Fruit fly (Drosophila melanogaster) whole organism, wandering third instar larva: ENCODE data around the gene MEP-1.

Source experiments
- Abd-B ChIP-seq: fragments of >200 bp; optimal IDR thresholded peaks from 2 replicates; lab custom pipeline; 2017; ENCODE audit warnings: missing biosample characterization, missing genetic modification characterization
- CG32264 ChIP-seq: fragments of 200-800 bp; sonication (Bioruptor generic); optimal IDR thresholded peaks from 2 replicates; lab custom pipeline; 2016; ENCODE audit warnings: missing biosample characterization, missing genetic modification characterization
- CG9705 ChIP-seq: fragments of 200-800 bp; sonication (Bioruptor generic); optimal IDR thresholded peaks from 2 replicates; lab custom pipeline; 2018; ENCODE audit warnings: missing biosample characterization, mild to moderate bottlenecking, missing genetic modification characterization
- CrebA ChIP-seq: fragments of 200-800 bp; sonication (Bioruptor generic); optimal IDR thresholded peaks from 2 replicates; lab custom pipeline; 2016; ENCODE audit warnings: missing biosample characterization, mild to moderate bottlenecking, missing genetic modification characterization, borderline replicate concordance
- Dfd ChIP-seq: fragments of >200 bp; optimal IDR thresholded peaks from 2 replicates; lab custom pipeline; 2017; ENCODE audit warnings: missing biosample characterization, missing genetic modification characterization
- Dif ChIP-seq: fragments of 200-275, 200-300 bp; sonication (Bioruptor generic); optimal IDR thresholded peaks from 2 replicates; lab custom pipeline; 2018; ENCODE audit warnings: missing biosample characterization, missing genetic modification characterization; ENCODE audit not compliant: partially characterized antibody
- GATAd ChIP-seq: sonication (Bioruptor generic); optimal IDR thresholded peaks from 2 replicates; lab custom pipeline; 2016; ENCODE audit warnings: missing biosample characterization, missing genetic modification characterization
- HLH106 ChIP-seq: fragments of 200-800 bp; optimal IDR thresholded peaks from 3 replicates; lab custom pipeline; 2019; ENCODE audit warnings: missing biosample characterization, mild to moderate bottlenecking, missing genetic modification characterization, moderate library complexity
- Hnf4 ChIP-seq: fragments of 200-800 bp; sonication (Bioruptor generic); optimal IDR thresholded peaks from 2 replicates; lab custom pipeline; 2016; ENCODE audit warnings: missing biosample characterization, mild to moderate bottlenecking, missing genetic modification characterization
- Hr83 ChIP-seq: fragments of 200-300 bp; sonication (Bioruptor generic); optimal IDR thresholded peaks from 2 replicates; lab custom pipeline; 2016; ENCODE audit warnings: missing biosample characterization, mild to moderate bottlenecking, missing genetic modification characterization, moderate library complexity; ENCODE audit not compliant: poor library complexity, severe bottlenecking
- Jra ChIP-seq: sonication (Bioruptor generic); optimal IDR thresholded peaks from 2 replicates; lab custom pipeline; 2016; ENCODE audit warnings: missing biosample characterization, missing genetic modification characterization
- Mio ChIP-seq: sonication (Bioruptor generic); optimal IDR thresholded peaks from 2 replicates; lab custom pipeline; 2016; ENCODE audit warnings: missing biosample characterization, missing genetic modification characterization
- Myc ChIP-seq: fragments of >200 bp; optimal IDR thresholded peaks from 2 replicates; lab custom pipeline; 2017
- N ChIP-seq: fragments of >200 bp; optimal IDR thresholded peaks from 2 replicates; lab custom pipeline; 2018; ENCODE audit warnings: missing biosample characterization, missing external identifiers, missing genetic modification characterization
- OdsH ChIP-seq: fragments of 200-800 bp; sonication (Bioruptor generic); optimal IDR thresholded peaks from 2 replicates; lab custom pipeline; 2016; ENCODE audit warnings: missing biosample characterization, mild to moderate bottlenecking, missing genetic modification characterization
- Rel ChIP-seq, 2 experiments: fragments of 200-800 bp; sonication (Bioruptor generic) in 1 of 2; optimal IDR thresholded peaks; 2 replicates in 1 of 2; 3 replicates in 1 of 2; lab custom pipeline; 2016 to 2019; ENCODE audit warnings: mild to moderate bottlenecking in 2 of 2, missing biosample characterization in 2 of 2, missing genetic modification characterization in 2 of 2, moderate library complexity in 1 of 2
- Sp1 ChIP-seq: fragments of 200-800 bp; sonication (Bioruptor generic); optimal IDR thresholded peaks from 3 replicates; lab custom pipeline; 2019; ENCODE audit warnings: missing biosample characterization, mild to moderate bottlenecking, missing genetic modification characterization, moderate library complexity
- Vsx2 ChIP-seq: fragments of 200-300, 225-300 bp; sonication (Bioruptor generic); optimal IDR thresholded peaks from 2 replicates; lab custom pipeline; 2018; ENCODE audit warnings: missing biosample characterization, missing genetic modification characterization; ENCODE audit not compliant: partially characterized antibody
- br ChIP-seq: fragments of 200-800 bp; sonication (Bioruptor generic); optimal IDR thresholded peaks from 2 replicates; lab custom pipeline; 2016; ENCODE audit warnings: missing biosample characterization, missing genetic modification characterization
- brk ChIP-seq: fragments of 200-800 bp; sonication (Bioruptor generic); optimal IDR thresholded peaks from 2 replicates; lab custom pipeline; 2016; ENCODE audit warnings: missing biosample characterization, mild to moderate bottlenecking, missing genetic modification characterization
- dl ChIP-seq, 2 experiments: fragments of 175-275, 200-275 bp in 1 of 2; fragments of 200-275 bp in 1 of 2; sonication (Bioruptor generic); optimal IDR thresholded peaks; lab custom pipeline; 2018; ENCODE audit warnings: mild to moderate bottlenecking in 2 of 2, missing biosample characterization in 2 of 2, missing genetic modification characterization in 2 of 2, moderate library complexity in 2 of 2; ENCODE audit not compliant: partially characterized antibody in 2 of 2, insufficient read depth in 1 of 2
- dmrt93B ChIP-seq: fragments of 200-800 bp; sonication (Bioruptor generic); optimal IDR thresholded peaks from 2 replicates; lab custom pipeline; 2018; ENCODE audit warnings: missing biosample characterization, mild to moderate bottlenecking, missing genetic modification characterization
- dsf ChIP-seq: sonication (Bioruptor generic); optimal IDR thresholded peaks from 2 replicates; lab custom pipeline; 2016; ENCODE audit warnings: missing biosample characterization, missing genetic modification characterization, borderline replicate concordance
- ey ChIP-seq: fragments of 200-800 bp; sonication (Bioruptor generic); optimal IDR thresholded peaks from 2 replicates; lab custom pipeline; 2016; ENCODE audit warnings: missing biosample characterization, missing genetic modification characterization
- foxo ChIP-seq, 2 experiments: fragments of 200-800 bp; sonication (Bioruptor generic); optimal IDR thresholded peaks; 2 replicates in 1 of 2; 3 replicates in 1 of 2; lab custom pipeline; 2016 to 2017; ENCODE audit warnings: missing biosample characterization in 2 of 2, missing genetic modification characterization in 2 of 2
- fru ChIP-seq: fragments of 200-800 bp; sonication (Bioruptor generic); optimal IDR thresholded peaks from 3 replicates; lab custom pipeline; 2016; ENCODE audit warnings: missing biosample characterization, mild to moderate bottlenecking, missing genetic modification characterization
- h ChIP-seq: fragments of 200-800 bp; sonication (Bioruptor generic); optimal IDR thresholded peaks from 3 replicates; lab custom pipeline; 2016; ENCODE audit warnings: missing biosample characterization, mild to moderate bottlenecking, missing genetic modification characterization
- jim ChIP-seq: fragments of 175-275, 200-325 bp; sonication (Bioruptor generic); optimal IDR thresholded peaks from 2 replicates; lab custom pipeline; 2016; ENCODE audit warnings: missing biosample characterization, mild to moderate bottlenecking, missing genetic modification characterization
- pan ChIP-seq: fragments of >200 bp; optimal IDR thresholded peaks from 2 replicates; lab custom pipeline; 2017
- psq ChIP-seq: fragments of 200-800 bp; sonication (Bioruptor generic); optimal IDR thresholded peaks from 3 replicates; lab custom pipeline; 2017; ENCODE audit warnings: missing biosample characterization, mild to moderate bottlenecking, missing genetic modification characterization, moderate library complexity
- rgr ChIP-seq: fragments of 200-800 bp; sonication (Bioruptor generic); optimal IDR thresholded peaks from 3 replicates; lab custom pipeline; 2016; ENCODE audit warnings: missing biosample characterization, mild to moderate bottlenecking, missing genetic modification characterization
- sage ChIP-seq: fragments of 200-800 bp; sonication (Bioruptor generic); optimal IDR thresholded peaks from 2 replicates; lab custom pipeline; 2016; ENCODE audit warnings: missing biosample characterization, mild to moderate bottlenecking, missing genetic modification characterization
- sv ChIP-seq: fragments of 200-800 bp; sonication (Bioruptor generic); optimal IDR thresholded peaks from 3 replicates; lab custom pipeline; 2016; ENCODE audit warnings: missing biosample characterization, missing genetic modification characterization
- tai ChIP-seq: sonication (Bioruptor generic); optimal IDR thresholded peaks from 2 replicates; lab custom pipeline; 2016; ENCODE audit warnings: missing biosample characterization, missing genetic modification characterization
- usp ChIP-seq: fragments of >200 bp; optimal IDR thresholded peaks from 2 replicates; lab custom pipeline; 2017; ENCODE audit warnings: missing biosample characterization, missing genetic modification characterization
- woc ChIP-seq: sonication (Bioruptor generic); optimal IDR thresholded peaks from 2 replicates; lab custom pipeline; 2016; ENCODE audit warnings: missing biosample characterization, mild to moderate bottlenecking, missing genetic modification characterization

Gene MEP-1

DNA sequence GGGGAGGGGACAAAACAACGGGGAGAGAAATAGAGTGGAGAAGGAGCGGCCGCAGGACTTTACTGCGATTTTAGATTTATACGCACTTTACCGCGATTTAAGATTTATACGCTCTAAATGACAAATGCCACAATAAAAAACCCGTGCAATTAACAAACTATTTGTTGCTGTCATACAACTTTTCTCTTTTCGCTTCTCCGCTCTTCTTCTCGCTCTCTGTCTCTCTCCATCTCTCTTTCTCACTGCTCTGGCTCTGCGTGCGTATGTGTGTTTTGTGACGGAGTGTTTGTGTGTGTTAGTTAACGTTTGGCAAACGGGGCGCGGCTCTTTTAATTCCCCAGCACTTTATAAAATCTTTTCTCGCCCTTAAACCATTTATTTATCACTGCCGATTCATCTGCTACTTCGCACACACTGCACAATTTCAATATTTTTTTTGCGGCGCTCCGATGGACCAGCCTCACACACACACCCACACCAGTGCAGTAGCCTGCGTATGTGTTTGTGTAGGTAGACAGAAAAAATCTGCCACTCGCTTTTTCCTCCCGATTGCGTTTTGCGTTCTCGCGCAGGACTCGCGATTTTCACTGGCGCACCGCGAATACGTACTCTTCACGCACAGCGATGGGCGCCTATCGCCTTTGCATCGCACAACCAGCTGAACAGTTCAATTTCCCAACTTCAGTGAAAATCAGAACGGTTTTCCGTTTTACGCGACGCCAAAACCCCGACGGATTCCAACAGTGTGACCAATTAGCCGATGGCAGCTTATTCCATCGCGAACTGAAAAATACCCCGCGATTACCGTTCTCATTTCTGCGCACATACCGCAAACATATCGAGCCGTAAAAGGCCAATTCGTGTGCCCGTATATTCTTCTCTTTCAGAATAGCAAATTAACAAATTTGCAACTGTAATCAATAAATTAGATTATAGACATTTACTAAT lies 45.4 kb upstream of the MEP-1 start, which contains the start of gene msn (continued):
- TF ChIP-seq brk (no peak), fru (GFP tag; lab: Kevin White, UChicago) (no peak), rgr (GFP tag; lab: Kevin White, UChicago) (peak; percentile 14), h (GFP tag; lab: Kevin White, UChicago) (peak; percentile 42), ey (no peak), Sp1 (GFP tag; lab: Kevin White, UChicago) (peak; percentile 69)

DNA sequence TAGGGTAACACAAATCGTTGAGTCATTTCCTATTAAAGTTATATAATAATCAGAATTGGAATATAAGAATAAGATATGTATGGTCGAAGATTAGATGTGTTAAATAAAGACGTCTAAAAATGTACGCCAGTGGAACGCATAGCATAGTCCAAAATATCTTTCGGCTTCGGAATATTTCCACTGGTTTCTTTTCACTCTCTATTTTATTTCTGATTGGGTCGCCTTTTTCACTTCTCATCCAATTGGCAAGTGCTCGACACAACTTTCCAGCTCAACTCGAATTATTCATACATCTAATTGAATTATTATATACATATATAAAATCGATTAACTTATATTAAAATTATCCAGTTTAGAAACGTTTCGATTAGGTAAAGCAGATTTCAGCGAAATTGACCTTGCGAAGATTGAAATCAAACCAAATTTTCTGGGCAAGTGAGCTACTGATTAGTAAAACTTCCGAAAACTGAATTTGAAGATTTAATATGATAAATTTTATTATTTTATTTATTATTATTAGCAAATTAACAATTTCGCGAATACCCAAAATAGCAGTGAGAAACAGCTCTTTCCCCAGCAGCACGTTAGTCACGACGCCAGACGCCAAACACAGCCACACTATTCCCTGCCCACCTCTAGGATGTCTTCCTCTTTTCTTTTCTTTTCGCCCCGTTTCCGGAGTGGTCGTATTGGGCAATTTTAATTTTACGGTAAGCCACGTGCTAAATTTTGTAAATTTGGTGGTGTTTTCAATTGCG lies 44.5 kb upstream of the MEP-1 start, which contains the start of gene RpL8:
Gene RpL8 (plus strand): TSS at position 653 of the 758 bp plus-strand sequence.
- no peak for TF ChIP-seq GATAd (GFP tag; lab: Kevin White, UChicago)
- peak; percentile 85 for TF ChIP-seq Sp1 (GFP tag; lab: Kevin White, UChicago)
- peak; percentile 95 for TF ChIP-seq Hr83
- TF ChIP-seq Rel (GFP tag; optimal IDR thresholded peaks at IDR 0.05; lab: Kevin White, UChicago), result no peak
- TF ChIP-seq Rel (tag; optimal IDR thresholded peaks at IDR 0.05; lab: Kevin White, UChicago), result peak; percentile 41
- peak; percentile 60 for TF ChIP-seq woc (GFP tag; lab: Kevin White, UChicago)
- peak; percentile 29 for TF ChIP-seq Myc (lab: Kevin White, UChicago)
- TF ChIP-seq OdsH, result peak; percentile 40
- TF ChIP-seq sv (GFP tag; lab: Kevin White, UChicago), result peak; percentile 65
- no peak for TF ChIP-seq Dif
- peak; percentile 49 for TF ChIP-seq fru (GFP tag; lab: Kevin White, UChicago)
- peak; percentile 84 for TF ChIP-seq CG9705
- TF ChIP-seq Abd-B (GFP tag; lab: Kevin White, UChicago), result no peak
- no peak for TF ChIP-seq tai (GFP tag; lab: Kevin White, UChicago)
- TF ChIP-seq N, result peak; percentile 28
- no peak for TF ChIP-seq usp
- TF ChIP-seq pan, result no peak
- TF ChIP-seq dmrt93B (GFP tag; lab: Kevin White, UChicago), result peak; percentile 85
- no peak for TF ChIP-seq jim (GFP tag; lab: Kevin White, UChicago)
- TF ChIP-seq dsf (GFP tag; lab: Kevin White, UChicago), result peak; percentile 13
- TF ChIP-seq br (GFP tag; lab: Kevin White, UChicago), result peak; percentile 53
- TF ChIP-seq rgr (GFP tag; lab: Kevin White, UChicago), result peak; percentile 82
- TF ChIP-seq Mio (GFP tag; lab: Kevin White, UChicago), result peak; percentile 33
- peak; percentile 46 for TF ChIP-seq sage (GFP tag; lab: Kevin White, UChicago)
- peak; percentile 32 for TF ChIP-seq brk
- peak in 1 of 2 experiments; percentile 63 for TF ChIP-seq foxo (GFP tag; optimal IDR thresholded peaks at IDR 0.05; lab: Kevin White, UChicago)
- no peak for TF ChIP-seq dl (GFP tag; optimal IDR thresholded peaks at IDR 0.05; lab: Kevin White, UChicago; ENCODE audit: insufficient read depth in 1 of 2, partially characterized antibody in 2 of 2)
- peak; percentile 28 for TF ChIP-seq ey
- no peak for TF ChIP-seq Dfd (GFP tag; lab: Kevin White, UChicago)
- TF ChIP-seq Vsx2, result no peak
- TF ChIP-seq Hnf4, result peak; percentile 51
- no peak for TF ChIP-seq CrebA
- peak; percentile 71 for TF ChIP-seq HLH106 (tag; lab: Kevin White, UChicago)
- peak; percentile 22 for TF ChIP-seq Jra
- TF ChIP-seq h (GFP tag; lab: Kevin White, UChicago), result peak; percentile 55
- TF ChIP-seq CG32264 (GFP tag; lab: Kevin White, UChicago), result no peak
- peak; percentile 55 for TF ChIP-seq psq
